Fruit fly (Drosophila melanogaster): ENCODE measurements around the gene CG14346.

dm6 chr2L:1333828-1334227 is 34.0 kb upstream of the CG14346 start, which contains the start of gene CG5440:
- no peak for TF ChIP-seq pan (optimal IDR thresholded peaks at IDR 0.05)
- TF ChIP-seq jim (GFP tag; optimal IDR thresholded peaks at IDR 0.05): no peak

Measured in whole organism, wandering third instar larva.